Worm (Caenorhabditis elegans): ENCODE measurements around the gene srw-35.

- TF ChIP-seq nhr-76 (tag; optimal IDR thresholded peaks at IDR 0.05): no peak
- no peak for TF ChIP-seq fos-1 (tag; optimal IDR thresholded peaks at IDR 0.05)
- no peak for TF ChIP-seq ceh-88 (GFP tag; IDR thresholded peaks at IDR 0.05)
- TF ChIP-seq lsy-2 (tag; optimal IDR thresholded peaks at IDR 0.05): no peak
- no peak for TF ChIP-seq lin-13 (GFP tag; optimal IDR thresholded peaks at IDR 0.05)
- no peak for TF ChIP-seq swsn-7 (tag; optimal IDR thresholded peaks at IDR 0.05)
- TF ChIP-seq tbx-2 (tag; optimal IDR thresholded peaks at IDR 0.05): no peak
- TF ChIP-seq jun-1 (tag; optimal IDR thresholded peaks at IDR 0.05): no peak
- TF ChIP-seq nhr-28 (tag; optimal IDR thresholded peaks at IDR 0.05): no peak
- TF ChIP-seq nhr-47 (tag; optimal IDR thresholded peaks at IDR 0.05): no peak
- no peak for TF ChIP-seq ama-1 (optimal IDR thresholded peaks at IDR 0.05)
These were observed 10.7 kb downstream of the srw-35 start, which contains the start of gene F57E7.2 for ce11 chrV:16483044-16483443.
